Fruit fly (Drosophila melanogaster) whole organism, embryonic: ENCODE results near the gene CG5346.

ENCODE experiments used
- Adf1 ChIP-seq: fragments of 200-800 bp; sonication (Bioruptor generic); IDR thresholded peaks from 2 replicates; pipeline ENCODE4 v1.3.6; 2022; ENCODE audit warnings: missing biosample characterization, missing genetic modification characterization
- BtbVII ChIP-seq: fragments of 200-800 bp; sonication (Bioruptor generic); optimal IDR thresholded peaks from 3 replicates; lab custom pipeline; 2017; ENCODE audit warnings: missing biosample characterization, mild to moderate bottlenecking, missing genetic modification characterization
- CG10147 ChIP-seq: fragments of 200-800 bp; sonication (Bioruptor generic); optimal IDR thresholded peaks from 2 replicates; lab custom pipeline; 2019; ENCODE audit warnings: missing biosample characterization, mild to moderate bottlenecking, missing genetic modification characterization, moderate library complexity
- CG10274 ChIP-seq: fragments of 200-800 bp; sonication (Bioruptor generic); optimal IDR thresholded peaks from 3 replicates; lab custom pipeline; 2017; ENCODE audit warnings: missing biosample characterization, mild to moderate bottlenecking, missing genetic modification characterization
- CG10366 ChIP-seq: fragments of 200-800 bp; sonication (Bioruptor generic); IDR thresholded peaks from 2 replicates; pipeline ENCODE4 v1.3.6; 2022; ENCODE audit warnings: missing biosample characterization, missing genetic modification characterization
- CG10543 ChIP-seq: fragments of 200-800 bp; sonication (Bioruptor generic); optimal IDR thresholded peaks from 3 replicates; lab custom pipeline; 2017; ENCODE audit warnings: missing biosample characterization, mild to moderate bottlenecking, missing genetic modification characterization, moderate library complexity
- CG11247 ChIP-seq: fragments of 200-800 bp; sonication (Bioruptor generic); IDR thresholded peaks from 2 replicates; pipeline ENCODE4 v1.3.6; 2022; ENCODE audit warnings: missing biosample characterization, missing genetic modification characterization
- CG15514 ChIP-seq: fragments of 200-800 bp; sonication (Bioruptor generic); optimal IDR thresholded peaks from 3 replicates; lab custom pipeline; 2017; ENCODE audit warnings: missing biosample characterization, missing genetic modification characterization, mild to moderate bottlenecking, moderate library complexity, missing genetic modification reagents
- CG17802 ChIP-seq: fragments of 200-800 bp; sonication (Bioruptor generic); optimal IDR thresholded peaks from 2 replicates; lab custom pipeline; 2018; ENCODE audit warnings: missing biosample characterization, mild to moderate bottlenecking, missing genetic modification characterization, moderate library complexity
- CG17912 ChIP-seq: fragments of 200-800 bp; sonication (Bioruptor generic); optimal IDR thresholded peaks from 2 replicates; lab custom pipeline; 2018; ENCODE audit warnings: missing biosample characterization, mild to moderate bottlenecking, missing genetic modification characterization
- CG1832 ChIP-seq: fragments of 200-800 bp; sonication (Bioruptor generic); optimal IDR thresholded peaks from 2 replicates; lab custom pipeline; 2017; ENCODE audit warnings: missing biosample characterization, mild to moderate bottlenecking, missing genetic modification characterization, inconsistent platforms
- CG18599 ChIP-seq: fragments of 200-800 bp; sonication (Bioruptor generic); optimal IDR thresholded peaks from 3 replicates; lab custom pipeline; 2017; ENCODE audit warnings: missing biosample characterization, missing genetic modification characterization, mild to moderate bottlenecking, moderate library complexity, missing genetic modification reagents
- CG2120 ChIP-seq: fragments of 200-800 bp; sonication (Bioruptor generic); optimal IDR thresholded peaks from 3 replicates; lab custom pipeline; 2016; ENCODE audit warnings: missing biosample characterization, missing genetic modification characterization
- CG2678 ChIP-seq: fragments of 200-800 bp; sonication (Bioruptor generic); optimal IDR thresholded peaks from 3 replicates; lab custom pipeline; 2019; ENCODE audit warnings: missing biosample characterization, mild to moderate bottlenecking, missing genetic modification characterization, moderate library complexity
- CG30403 ChIP-seq: fragments of 200-800 bp; sonication (Bioruptor generic); optimal IDR thresholded peaks from 3 replicates; lab custom pipeline; 2016; ENCODE audit warnings: missing biosample characterization, missing genetic modification characterization
- CG6765 ChIP-seq: fragments of 200-800 bp; sonication (Bioruptor generic); optimal IDR thresholded peaks from 3 replicates; lab custom pipeline; 2017; ENCODE audit warnings: missing biosample characterization, mild to moderate bottlenecking, missing genetic modification characterization
- CG7963 ChIP-seq: fragments of 200-800 bp; sonication (Bioruptor generic); IDR thresholded peaks from 3 replicates; pipeline ENCODE4 v1.3.6; 2022; ENCODE audit warnings: missing biosample characterization, missing genetic modification characterization; ENCODE audit not compliant: partially characterized antibody
- CG8290 ChIP-seq, 3 experiments: fragments of 200-800 bp; sonication (Bioruptor generic); optimal IDR thresholded peaks; 2 replicates each; lab custom pipeline; 2016 to 2019; ENCODE audit warnings: missing biosample characterization in 3 of 3, missing genetic modification characterization in 3 of 3, mild to moderate bottlenecking in 2 of 3, moderate library complexity in 1 of 3
- CG9797 ChIP-seq: fragments of 200-800 bp; sonication (Bioruptor generic); optimal IDR thresholded peaks from 3 replicates; lab custom pipeline; 2018; ENCODE audit warnings: missing biosample characterization, mild to moderate bottlenecking, missing genetic modification characterization
- D ChIP-seq, 2 experiments: fragments of 200-800 bp in 1 of 2; fragments of >200 bp in 1 of 2; sonication (Bioruptor generic) in 1 of 2; optimal IDR thresholded peaks; 2 replicates in 1 of 2; 3 replicates in 1 of 2; lab custom pipeline; 2017; ENCODE audit warnings: mild to moderate bottlenecking in 1 of 2, missing biosample characterization in 1 of 2, missing genetic modification characterization in 1 of 2, missing genetic modification reagents in 1 of 2
- Ets65A ChIP-seq: fragments of 200-800 bp; sonication (Bioruptor generic); peaks from one replicate; lab custom pipeline; 2016; ENCODE audit warnings: missing biosample characterization, missing genetic modification characterization
- MTF-1 ChIP-seq: fragments of 200-800 bp; sonication (Bioruptor generic); optimal IDR thresholded peaks from 2 replicates; lab custom pipeline; 2018; ENCODE audit warnings: missing biosample characterization, mild to moderate bottlenecking, missing genetic modification characterization, borderline replicate concordance
- Med ChIP-seq: fragments of 200-800 bp; sonication (Bioruptor generic); peaks from one replicate; lab custom pipeline; 2016; ENCODE audit warnings: missing biosample characterization, missing genetic modification characterization, mild to moderate bottlenecking, inconsistent platforms, moderate library complexity
- Optix ChIP-seq: fragments of 200-800 bp; sonication (Bioruptor generic); IDR thresholded peaks from 3 replicates; pipeline ENCODE4 v1.3.6; 2022; ENCODE audit warnings: missing biosample characterization, missing genetic modification characterization
- PHDP ChIP-seq: fragments of 200-800 bp; sonication (Bioruptor generic); optimal IDR thresholded peaks from 3 replicates; lab custom pipeline; 2018; ENCODE audit warnings: missing biosample characterization, mild to moderate bottlenecking, missing genetic modification characterization, moderate library complexity
- Rfx ChIP-seq: fragments of 200-800 bp; sonication (Bioruptor generic); IDR thresholded peaks from 2 replicates; pipeline ENCODE4 v1.3.6; 2022; ENCODE audit warnings: missing biosample characterization, missing genetic modification characterization
- Rx ChIP-seq: fragments of 200-800 bp; sonication (Bioruptor generic); IDR thresholded peaks from 2 replicates; pipeline ENCODE4 v1.3.6; 2022; ENCODE audit warnings: missing biosample characterization, missing genetic modification characterization
- Six4 ChIP-seq: fragments of 200-800 bp; sonication (Bioruptor generic); optimal IDR thresholded peaks from 2 replicates; lab custom pipeline; 2016; ENCODE audit warnings: missing biosample characterization, missing genetic modification characterization
- Xbp1 ChIP-seq: fragments of 200-800 bp; sonication (Bioruptor generic); optimal IDR thresholded peaks from 3 replicates; lab custom pipeline; 2016; ENCODE audit warnings: missing biosample characterization, mild to moderate bottlenecking, missing genetic modification characterization
- amos ChIP-seq: fragments of 200-800 bp; sonication (Bioruptor generic); IDR thresholded peaks from 2 replicates; pipeline ENCODE4 v1.3.6; 2022; ENCODE audit warnings: missing biosample characterization, missing genetic modification characterization; ENCODE audit not compliant: partially characterized antibody
- ash1 ChIP-seq: fragments of 200-800 bp; sonication (Bioruptor generic); optimal IDR thresholded peaks from 2 replicates; lab custom pipeline; 2018; ENCODE audit warnings: missing biosample characterization, mild to moderate bottlenecking, missing genetic modification characterization
- cato ChIP-seq: fragments of 200-800 bp; sonication (Bioruptor generic); optimal IDR thresholded peaks from 2 replicates; lab custom pipeline; 2016; ENCODE audit warnings: missing biosample characterization, missing genetic modification characterization, borderline replicate concordance
- caup ChIP-seq: fragments of 200-800 bp; sonication (Bioruptor generic); optimal IDR thresholded peaks from 3 replicates; lab custom pipeline; 2017; ENCODE audit warnings: missing biosample characterization, mild to moderate bottlenecking, missing genetic modification characterization, moderate library complexity; ENCODE audit not compliant: severe bottlenecking
- dan ChIP-seq: fragments of 200-800 bp; sonication (Bioruptor generic); IDR thresholded peaks from 2 replicates; pipeline ENCODE4 v1.3.6; 2022; ENCODE audit warnings: missing biosample characterization, missing genetic modification characterization
- disco-r ChIP-seq: fragments of 200-800 bp; sonication (Bioruptor generic); optimal IDR thresholded peaks from 2 replicates; lab custom pipeline; 2016; ENCODE audit warnings: missing biosample characterization, missing genetic modification characterization
- dm ChIP-seq: fragments of 200-800 bp; sonication (Bioruptor generic); optimal IDR thresholded peaks from 3 replicates; lab custom pipeline; 2016; ENCODE audit warnings: missing biosample characterization, missing genetic modification characterization
- hb ChIP-seq: fragments of 200-800 bp; sonication (Bioruptor generic); IDR thresholded peaks from 3 replicates; pipeline ENCODE4 v1.3.6; 2022; ENCODE audit warnings: missing biosample characterization, missing genetic modification characterization; ENCODE audit not compliant: partially characterized antibody
- lab ChIP-seq: fragments of 200-800 bp; sonication (Bioruptor generic); optimal IDR thresholded peaks from 3 replicates; lab custom pipeline; 2017; ENCODE audit warnings: missing biosample characterization, missing genetic modification characterization, mild to moderate bottlenecking, moderate library complexity, missing genetic modification reagents
- run ChIP-seq: fragments of 200-800 bp; sonication (Bioruptor generic); optimal IDR thresholded peaks from 3 replicates; lab custom pipeline; 2018; ENCODE audit warnings: missing biosample characterization, mild to moderate bottlenecking, missing genetic modification characterization
- sc ChIP-seq, 3 experiments: fragments of >200 bp in 2 of 3; fragments of 200-800 bp in 1 of 3; sonication (Bioruptor generic) in 1 of 3; optimal IDR thresholded peaks; 2 replicates in 2 of 3; 3 replicates in 1 of 3; lab custom pipeline; 2017; ENCODE audit warnings: mild to moderate bottlenecking in 1 of 3, missing biosample characterization in 1 of 3, missing genetic modification characterization in 1 of 3, missing genetic modification reagents in 1 of 3
- schlank ChIP-seq: fragments of 200-800 bp; sonication (Bioruptor generic); optimal IDR thresholded peaks from 2 replicates; lab custom pipeline; 2018; ENCODE audit warnings: missing biosample characterization, mild to moderate bottlenecking, missing genetic modification characterization
- sens-2 ChIP-seq: fragments of 200-800 bp; sonication (Bioruptor generic); IDR thresholded peaks from 2 replicates; pipeline ENCODE4 v1.3.6; 2022; ENCODE audit warnings: missing biosample characterization, missing genetic modification characterization
- sna ChIP-seq: fragments of 200-800 bp; sonication (Bioruptor generic); IDR thresholded peaks from 2 replicates; pipeline ENCODE4 v1.3.6; 2022; ENCODE audit warnings: missing biosample characterization, missing genetic modification characterization; ENCODE audit not compliant: partially characterized antibody
- sug ChIP-seq: fragments of 200-800 bp; optimal IDR thresholded peaks from 2 replicates; lab custom pipeline; 2019; ENCODE audit warnings: missing biosample characterization, mild to moderate bottlenecking, missing genetic modification characterization, moderate library complexity
- wek ChIP-seq: fragments of 200-800 bp; sonication (Bioruptor generic); optimal IDR thresholded peaks from 3 replicates; lab custom pipeline; 2018; ENCODE audit warnings: missing biosample characterization, mild to moderate bottlenecking, missing genetic modification characterization, moderate library complexity

The CG5346 gene

dm6 chr3R:22520481-22520880 is 8.0 kb downstream of the CG5346 start (continued):
- no peak for TF ChIP-seq Xbp1 (GFP tag; lab: Kevin White, UChicago)
- TF ChIP-seq sug (tag; lab: Kevin White, UChicago) = peak; percentile 92
- TF ChIP-seq caup = no peak

DNA sequence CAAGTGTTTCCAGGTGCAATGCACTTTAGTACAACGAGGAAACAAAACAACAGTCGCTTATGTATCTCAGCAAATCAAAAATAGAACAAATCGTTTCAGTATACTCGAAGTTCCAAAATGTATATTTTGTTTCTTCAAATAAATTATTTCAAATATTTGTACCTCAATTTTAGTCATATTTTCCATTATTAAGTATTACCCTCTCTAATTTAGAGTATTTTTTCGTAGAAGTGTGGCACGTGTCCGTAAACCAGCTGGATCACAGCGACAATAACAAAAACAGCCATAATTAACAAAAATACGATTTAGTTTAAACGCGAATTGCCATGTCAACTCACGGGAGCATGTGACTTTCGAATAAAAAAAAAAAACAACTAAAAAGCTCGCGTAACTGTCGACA is 9.7 kb downstream of the CG5346 start:
- TF ChIP-seq D (optimal IDR thresholded peaks at IDR 0.05; lab: Kevin White, UChicago) = no peak
- no peak for TF ChIP-seq D (GFP tag; optimal IDR thresholded peaks at IDR 0.05; lab: Kevin White, UChicago)
- TF ChIP-seq disco-r (GFP tag; lab: Kevin White, UChicago) = no peak
- TF ChIP-seq sna (GFP tag; lab: Robert Waterston, UW) = no peak
- no peak for TF ChIP-seq sc (optimal IDR thresholded peaks at IDR 0.05; lab: Kevin White, UChicago)
- TF ChIP-seq sc (GFP tag; optimal IDR thresholded peaks at IDR 0.05; lab: Kevin White, UChicago) = no peak
- TF ChIP-seq CG30403 (GFP tag; lab: Kevin White, UChicago) = no peak
- no peak for TF ChIP-seq PHDP
- no peak for TF ChIP-seq CG10274 (GFP tag; lab: Kevin White, UChicago)
- no peak for TF ChIP-seq Optix (GFP tag; lab: Robert Waterston, UW)
- TF ChIP-seq MTF-1 (GFP tag; lab: Kevin White, UChicago) = no peak
- no peak for TF ChIP-seq hb (GFP tag; lab: Robert Waterston, UW)
- no peak for TF ChIP-seq CG15514 (GFP tag; lab: Kevin White, UChicago)
- TF ChIP-seq Adf1 (GFP tag; lab: Robert Waterston, UW) = no peak
- TF ChIP-seq sens-2 (GFP tag; lab: Robert Waterston, UW) = no peak

DNA sequence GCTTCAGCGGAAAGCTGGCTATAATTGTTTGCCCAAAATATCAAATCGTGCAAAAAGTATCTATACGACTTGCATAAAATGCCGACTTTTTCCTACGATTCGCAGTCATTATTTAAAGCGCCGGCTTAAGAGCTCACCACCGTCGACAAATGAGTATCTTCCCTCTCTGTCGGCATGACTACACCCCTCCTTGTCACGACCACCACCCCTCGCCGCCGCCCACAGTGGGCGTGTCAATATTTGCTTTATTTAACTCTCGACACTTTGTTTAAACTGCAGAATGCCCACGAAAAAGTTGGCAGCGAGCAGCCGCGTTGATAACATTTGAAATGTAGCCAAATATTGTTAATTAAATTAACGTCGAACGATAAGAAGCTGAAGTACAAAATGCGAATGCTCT is 10.2 kb downstream of the CG5346 start:
- no peak for TF ChIP-seq cato (GFP tag; lab: Kevin White, UChicago)
- no peak for TF ChIP-seq CG2678 (tag; lab: Kevin White, UChicago)
- peak; percentile 0 for TF ChIP-seq CG1832 (GFP tag; lab: Kevin White, UChicago)
- TF ChIP-seq wek (GFP tag; lab: Kevin White, UChicago) = no peak
- TF ChIP-seq Adf1 (GFP tag; lab: Robert Waterston, UW) = 0 out of 2 replicates have a peak, but pooled peaks have one; percentile 17
- TF ChIP-seq dan (GFP tag; lab: Robert Waterston, UW) = no peak
- TF ChIP-seq Med (GFP tag; lab: Kevin White, UChicago) = peak; percentile 78
- peak; percentile 57 for TF ChIP-seq schlank (tag; lab: Kevin White, UChicago)
- no peak for TF ChIP-seq sens-2 (GFP tag; lab: Robert Waterston, UW)
- TF ChIP-seq CG11247 (GFP tag; lab: Robert Waterston, UW) = no peak
- TF ChIP-seq Six4 (GFP tag; lab: Kevin White, UChicago) = no peak
- peak; percentile 64 for TF ChIP-seq CG18599 (GFP tag; lab: Kevin White, UChicago)
- peak; percentile 37 for TF ChIP-seq ash1 (GFP tag; lab: Kevin White, UChicago)
- no peak for TF ChIP-seq CG10366 (GFP tag; lab: Robert Waterston, UW)
- TF ChIP-seq CG9797 = no peak
- TF ChIP-seq BtbVII (GFP tag; lab: Kevin White, UChicago) = peak; percentile 16
- no peak for TF ChIP-seq dm (GFP tag; lab: Kevin White, UChicago)
- TF ChIP-seq Rfx (GFP tag; lab: Robert Waterston, UW) = peak; percentile 28; the same call in 1 of the 2 replicates
- TF ChIP-seq CG10543 (GFP tag; lab: Kevin White, UChicago) = no peak
- TF ChIP-seq CG2120 (GFP tag; lab: Kevin White, UChicago) = peak; percentile 12
- TF ChIP-seq CG10147 = no peak
- TF ChIP-seq CG6765 (GFP tag; lab: Kevin White, UChicago) = peak; percentile 46
- no peak for TF ChIP-seq run
- no peak for TF ChIP-seq CG17802 (tag; lab: Kevin White, UChicago)
- TF ChIP-seq CG17912 = no peak
- no peak for TF ChIP-seq CG8290 (GFP tag; optimal IDR thresholded peaks at IDR 0.05; lab: Kevin White, UChicago)
- peak in 1 of 2 experiments; percentile 62 for TF ChIP-seq CG8290 (tag; optimal IDR thresholded peaks at IDR 0.05; lab: Kevin White, UChicago)
- TF ChIP-seq amos (GFP tag; lab: Robert Waterston, UW) = no peak
- TF ChIP-seq Rx (GFP tag; lab: Robert Waterston, UW) = 0 out of 2 replicates have a peak, but pooled peaks have one; percentile 22
- TF ChIP-seq CG7963 (GFP tag; lab: Robert Waterston, UW) = no peak
- TF ChIP-seq Ets65A (GFP tag; lab: Kevin White, UChicago) = no peak
- peak; percentile 80 for TF ChIP-seq lab (GFP tag; lab: Kevin White, UChicago)
